Worm (Caenorhabditis elegans) whole organism, L2 larva: ENCODE data around the gene ZK697.14.

Source experiments
- C34F6.9 ChIP-seq: fragments of 150-350 bp; optimal IDR thresholded peaks from 2 replicates; lab custom pipeline; 2014; ENCODE audit warnings: missing biosample characterization, missing genetic modification characterization
- F13H6.1 ChIP-seq: sonication (generic microtip); optimal IDR thresholded peaks from 2 replicates; lab custom pipeline; 2016; ENCODE audit warnings: missing genetic modification characterization, missing compliant biosample characterization
- R02D3.7 ChIP-seq: fragments of 150-350 bp; optimal IDR thresholded peaks from 2 replicates; lab custom pipeline; 2014; ENCODE audit warnings: missing biosample characterization, missing genetic modification characterization
- ZK546.5 ChIP-seq: sonication (generic microtip); optimal IDR thresholded peaks from 2 replicates; lab custom pipeline; 2017; ENCODE audit warnings: missing biosample characterization, missing genetic modification characterization
- alr-1 ChIP-seq: fragments of 150-350 bp; optimal IDR thresholded peaks from 2 replicates; lab custom pipeline; 2014; ENCODE audit warnings: missing biosample characterization, missing genetic modification characterization
- aly-2 ChIP-seq: fragments of 150-350 bp; optimal IDR thresholded peaks from 2 replicates; lab custom pipeline; 2014; ENCODE audit warnings: missing biosample characterization, missing genetic modification characterization
- ama-1 ChIP-seq: fragments of 150-350 bp; optimal IDR thresholded peaks from 2 replicates; lab custom pipeline; 2018; ENCODE audit warnings: inconsistent platforms
- blmp-1 ChIP-seq: sonication (generic microtip); optimal IDR thresholded peaks from 2 replicates; lab custom pipeline; 2017; ENCODE audit warnings: missing genetic modification characterization, mild to moderate bottlenecking, missing compliant biosample characterization, antibody characterized with exemption, moderate library complexity; ENCODE audit not compliant: insufficient read depth
- ceh-16 ChIP-seq: fragments of 150-350 bp; optimal IDR thresholded peaks from 2 replicates; lab custom pipeline; 2014; ENCODE audit warnings: missing biosample characterization, missing genetic modification characterization
- egl-27 ChIP-seq: sonication (generic microtip); optimal IDR thresholded peaks from 3 replicates; lab custom pipeline; 2017; ENCODE audit warnings: missing biosample characterization, missing genetic modification reagents, missing genetic modification characterization
- elt-1 ChIP-seq: fragments of 150-350 bp; optimal IDR thresholded peaks from 2 replicates; lab custom pipeline; 2014; ENCODE audit warnings: missing biosample characterization, missing genetic modification characterization
- elt-3 ChIP-seq: sonication (generic microtip); optimal IDR thresholded peaks from 2 replicates; lab custom pipeline; 2017; ENCODE audit warnings: missing biosample characterization, missing genetic modification characterization
- fos-1 ChIP-seq: fragments of 150-350 bp; optimal IDR thresholded peaks from 2 replicates; lab custom pipeline; 2014; ENCODE audit warnings: missing biosample characterization, missing genetic modification characterization
- gmeb-1 ChIP-seq: fragments of 150-350 bp; optimal IDR thresholded peaks from 2 replicates; lab custom pipeline; 2014; ENCODE audit warnings: missing biosample characterization, missing genetic modification characterization
- lin-11 ChIP-seq: fragments of 150-350 bp; sonication (generic microtip); optimal IDR thresholded peaks from 2 replicates; lab custom pipeline; 2014; ENCODE audit warnings: missing biosample characterization, missing genetic modification characterization, inconsistent platforms, mixed read lengths
- lin-13 ChIP-seq: fragments of 150-350 bp; optimal IDR thresholded peaks from 2 replicates; lab custom pipeline; 2014; ENCODE audit warnings: missing biosample characterization, missing genetic modification reagents, missing genetic modification characterization
- lin-39 ChIP-seq: fragments of 150-350 bp; optimal IDR thresholded peaks from 2 replicates; lab custom pipeline; 2014; ENCODE audit warnings: missing biosample characterization, missing genetic modification reagents, missing genetic modification characterization
- mab-5 ChIP-seq: fragments of 150-350 bp; optimal IDR thresholded peaks from 2 replicates; lab custom pipeline; 2014; ENCODE audit warnings: missing biosample characterization, missing genetic modification characterization
- nhr-10 ChIP-seq: sonication (generic microtip); optimal IDR thresholded peaks from 2 replicates; lab custom pipeline; 2017; ENCODE audit warnings: missing biosample characterization, missing genetic modification characterization
- nhr-11 ChIP-seq: fragments of 150-350 bp; optimal IDR thresholded peaks from 2 replicates; lab custom pipeline; 2014; ENCODE audit warnings: missing biosample characterization, missing genetic modification characterization
- nhr-12 ChIP-seq: fragments of 150-350 bp; optimal IDR thresholded peaks from 2 replicates; lab custom pipeline; 2014; ENCODE audit warnings: missing biosample characterization, missing genetic modification characterization
- nhr-21 ChIP-seq: fragments of 150-350 bp; optimal IDR thresholded peaks from 2 replicates; lab custom pipeline; 2014; ENCODE audit warnings: missing biosample characterization, missing genetic modification characterization
- nhr-23 ChIP-seq: fragments of 150-350 bp; optimal IDR thresholded peaks from 2 replicates; lab custom pipeline; 2014; ENCODE audit warnings: missing biosample characterization, missing genetic modification reagents, missing genetic modification characterization
- nhr-6 ChIP-seq: fragments of 150-350 bp; optimal IDR thresholded peaks from 2 replicates; lab custom pipeline; 2014; ENCODE audit warnings: missing biosample characterization, missing genetic modification characterization
- peb-1 ChIP-seq: fragments of 150-350 bp; optimal IDR thresholded peaks from 2 replicates; lab custom pipeline; 2014; ENCODE audit warnings: missing biosample characterization, missing genetic modification characterization
- sem-4 ChIP-seq: fragments of 150-350 bp; optimal IDR thresholded peaks from 2 replicates; lab custom pipeline; 2014; ENCODE audit warnings: missing biosample characterization, missing genetic modification reagents, missing genetic modification characterization
- skn-1 ChIP-seq: sonication (generic microtip); optimal IDR thresholded peaks from 2 replicates; lab custom pipeline; 2017; ENCODE audit warnings: missing biosample characterization, missing genetic modification characterization
- sma-3 ChIP-seq: sonication (generic microtip); optimal IDR thresholded peaks from 2 replicates; lab custom pipeline; 2016; ENCODE audit warnings: missing genetic modification reagents, missing genetic modification characterization, missing compliant biosample characterization
- sma-9 ChIP-seq, 2 experiments: fragments of 150-350 bp in 1 of 2; sonication (generic microtip) in 1 of 2; optimal IDR thresholded peaks; 2 replicates each; lab custom pipeline; 2014 to 2016; ENCODE audit warnings: missing genetic modification characterization in 2 of 2, mild to moderate bottlenecking in 1 of 2, missing biosample characterization in 1 of 2, missing compliant biosample characterization in 1 of 2, missing genetic modification reagents in 1 of 2, moderate library complexity in 1 of 2
- snpc-4 ChIP-seq: fragments of 150-350 bp; optimal IDR thresholded peaks from 2 replicates; lab custom pipeline; 2014; ENCODE audit warnings: missing biosample characterization, missing genetic modification characterization
- unc-55 ChIP-seq: fragments of 150-350 bp; sonication (generic microtip); optimal IDR thresholded peaks from 3 replicates; lab custom pipeline; 2014; ENCODE audit warnings: missing biosample characterization, missing genetic modification reagents, missing genetic modification characterization
- zag-1 ChIP-seq: fragments of 150-350 bp; optimal IDR thresholded peaks from 2 replicates; lab custom pipeline; 2014; ENCODE audit warnings: missing biosample characterization, missing genetic modification characterization
- ztf-1 ChIP-seq: fragments of 200-800 bp; sonication (Bioruptor generic); conservative IDR thresholded peaks from 2 replicates; pipeline ENCODE4 v1.3.6; 2022; ENCODE audit warnings: missing genetic modification characterization, missing compliant biosample characterization
- ztf-11 ChIP-seq: sonication (generic microtip); optimal IDR thresholded peaks from 2 replicates; lab custom pipeline; 2017; ENCODE audit warnings: missing biosample characterization, missing genetic modification characterization

ZK697.14 gene

DNA sequence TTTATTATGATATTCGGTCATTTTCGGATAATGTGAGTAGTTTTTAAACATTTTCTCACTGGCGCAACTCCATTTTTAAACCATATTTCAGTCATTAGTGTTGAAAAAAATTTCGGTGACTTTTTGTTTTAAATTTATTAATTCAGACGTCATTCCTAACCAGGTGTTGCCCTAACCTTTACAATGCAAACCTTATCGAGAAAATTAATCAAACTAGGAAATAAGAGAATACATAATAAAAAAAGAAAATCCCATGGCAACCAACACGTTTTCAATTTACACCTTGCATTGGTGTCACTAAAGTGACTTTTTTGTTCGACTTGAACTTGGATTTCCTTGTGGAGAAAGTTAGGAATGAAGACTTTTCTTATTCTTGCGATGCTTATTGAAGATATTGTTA is 32.7 kb upstream of the ZK697.14 start, which contains the start of gene F36H9.2:
TSS of gene F36H9.2 (plus strand) at position 301 of the 400 bp plus-strand sequence.
- TF ChIP-seq ceh-16 (tag; lab: Kevin White, UChicago) (no peak), R02D3.7 (tag; lab: Kevin White, UChicago) (no peak), lin-13 (GFP tag; lab: Kevin White, UChicago) (no peak), blmp-1 (no peak), ama-1 (lab: Kevin White, UChicago) (no peak), elt-1 (tag; lab: Kevin White, UChicago) (no peak), nhr-21 (tag; lab: Kevin White, UChicago) (no peak), C34F6.9 (tag; lab: Kevin White, UChicago) (no peak), lin-11 (tag; lab: Kevin White, UChicago) (no peak), sma-9 (GFP tag; optimal IDR thresholded peaks at IDR 0.05; lab: Kevin White, UChicago) (no peak), sma-9 (tag; optimal IDR thresholded peaks at IDR 0.05; lab: Kevin White, UChicago) (no peak), skn-1 (no peak), ztf-11 (no peak), nhr-12 (tag; lab: Kevin White, UChicago) (no peak), gmeb-1 (tag; lab: Kevin White, UChicago) (no peak), sma-3 (GFP tag; lab: Kevin White, UChicago) (no peak), elt-3 (tag; lab: Kevin White, UChicago) (no peak), nhr-10 (no peak), unc-55 (GFP tag; lab: Kevin White, UChicago) (no peak)

DNA sequence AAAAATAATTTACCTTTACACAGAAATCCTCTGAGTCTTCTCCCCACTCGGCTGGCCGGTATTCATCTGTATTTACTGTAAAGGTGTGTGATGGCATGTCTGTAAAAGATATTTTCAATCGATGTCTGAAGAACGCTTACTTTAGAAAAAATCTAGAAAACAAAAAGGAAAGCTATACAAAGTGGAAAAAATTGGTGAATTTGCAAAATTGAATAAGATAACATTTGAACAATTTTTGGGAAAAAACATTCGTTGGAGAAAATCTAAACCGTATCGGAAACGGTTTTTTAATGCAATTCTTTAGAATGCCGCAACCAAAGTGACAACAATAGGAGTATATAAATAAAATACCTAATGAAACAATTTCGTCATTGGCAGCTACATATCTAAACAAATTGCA is 26.4 kb upstream of the ZK697.14 start, which contains the start of gene F36H9.5:
TSS of gene F36H9.5 (minus strand) at position 101 of the 400 bp plus-strand sequence.
- no peak for TF ChIP-seq aly-2 (tag; lab: Kevin White, UChicago)
- no peak for TF ChIP-seq peb-1 (tag; lab: Kevin White, UChicago)
- no peak for TF ChIP-seq skn-1
- TF ChIP-seq sma-9 (GFP tag; optimal IDR thresholded peaks at IDR 0.05; lab: Kevin White, UChicago) = no peak
- TF ChIP-seq sma-9 (tag; optimal IDR thresholded peaks at IDR 0.05; lab: Kevin White, UChicago) = no peak
- no peak for TF ChIP-seq nhr-10
- TF ChIP-seq, all 48 proteins: peak for 0

DNA sequence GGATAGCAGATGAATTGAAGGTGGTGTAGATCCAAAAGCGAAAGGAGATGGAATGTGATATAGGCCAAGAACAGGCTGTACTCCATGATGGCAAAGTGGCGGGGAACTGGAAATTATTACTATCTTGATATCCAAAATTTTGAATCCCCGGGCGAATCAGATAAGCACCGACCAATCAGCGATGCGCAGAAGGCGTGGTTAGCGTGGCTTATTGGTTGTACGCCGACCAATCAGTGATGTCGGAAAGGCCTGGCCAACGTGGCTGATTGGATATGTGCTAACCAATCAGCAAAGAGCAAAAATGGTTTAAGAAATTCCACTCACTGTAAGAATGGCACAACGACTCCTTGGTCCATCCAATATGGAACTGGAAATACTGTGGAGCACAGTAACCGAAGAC is 24.5 kb upstream of the ZK697.14 start:
- TF ChIP-seq ceh-16 (tag; lab: Kevin White, UChicago) = no peak
- no peak for TF ChIP-seq egl-27 (tag; lab: Kevin White, UChicago)

DNA sequence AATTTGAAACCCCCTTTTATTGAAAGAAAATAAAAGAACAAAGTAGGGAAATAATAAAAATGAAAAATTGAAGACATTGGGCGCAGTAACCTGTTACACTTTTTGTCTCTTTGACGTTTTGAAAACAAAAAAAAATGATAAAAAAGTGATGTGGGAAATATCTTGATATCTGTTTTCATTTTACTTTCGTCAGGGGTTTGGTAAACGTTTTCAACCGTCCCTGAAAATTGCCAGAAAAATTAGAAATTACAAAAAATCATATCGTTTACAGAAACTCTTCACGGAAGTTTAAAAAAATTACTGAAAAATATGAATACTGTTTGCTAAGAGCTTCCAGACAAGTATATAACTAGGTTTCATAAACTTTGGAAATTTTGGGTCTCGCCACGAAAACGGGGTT is 23.6 kb upstream of the ZK697.14 start, which contains the start of gene F36H9.4:
TSS of gene F36H9.4 (minus strand) at position 101 of the 400 bp plus-strand sequence.
- TF ChIP-seq zag-1 (tag; lab: Kevin White, UChicago) = no peak
- no peak for TF ChIP-seq gmeb-1 (tag; lab: Kevin White, UChicago)
- no peak for TF ChIP-seq sma-3 (GFP tag; lab: Kevin White, UChicago)
- no peak for TF ChIP-seq fos-1 (tag; lab: Kevin White, UChicago)
- TF ChIP-seq nhr-11 = no peak
- no peak for TF ChIP-seq ztf-1 (GFP tag; lab: Robert Waterston, UW)
- no peak for TF ChIP-seq peb-1 (tag; lab: Kevin White, UChicago)
- no peak for TF ChIP-seq ztf-11
- TF ChIP-seq alr-1 (tag; lab: Kevin White, UChicago) = no peak
- no peak for TF ChIP-seq nhr-10
- no peak for TF ChIP-seq F13H6.1 (tag; lab: Kevin White, UChicago)
- no peak for TF ChIP-seq mab-5 (tag; lab: Kevin White, UChicago)
- no peak for TF ChIP-seq nhr-23
- TF ChIP-seq sem-4 (tag; lab: Kevin White, UChicago) = no peak
- TF ChIP-seq blmp-1 = no peak

DNA sequence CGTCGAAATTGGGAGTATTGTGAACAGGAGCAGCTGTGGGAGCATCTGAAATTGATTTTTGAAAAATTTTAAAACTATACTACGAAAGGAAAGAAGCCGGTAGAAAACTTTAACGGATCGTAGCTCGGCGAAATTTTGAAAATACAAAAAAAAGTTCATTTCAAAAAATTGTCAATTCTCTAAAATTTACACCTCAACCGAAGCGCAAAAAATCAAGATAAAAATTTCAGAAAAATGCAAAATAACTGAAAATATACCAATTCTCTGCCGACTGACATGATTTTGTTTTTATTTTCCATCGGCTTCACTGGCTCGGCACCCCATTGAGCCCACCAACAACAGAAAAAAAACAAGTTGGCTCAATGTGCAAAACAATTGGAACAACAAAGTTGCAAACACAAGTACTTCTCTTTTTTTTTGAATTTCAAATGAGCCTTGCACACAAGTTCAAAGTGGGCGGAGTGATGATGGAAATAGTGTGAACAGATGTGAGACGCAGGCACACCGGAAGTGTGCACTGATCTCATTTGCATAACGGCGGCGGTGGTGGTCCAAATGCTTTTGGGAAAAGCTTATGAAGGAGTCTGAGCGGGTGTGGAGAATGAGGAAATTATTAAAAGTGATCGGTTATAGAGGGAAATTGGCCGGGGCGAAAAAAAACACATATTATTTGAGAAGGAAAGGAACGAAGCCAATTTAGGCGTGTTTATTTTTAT is 19.5 kb upstream of the ZK697.14 start, which contains the start of gene F36H9.7:
TSS of gene F36H9.7 (minus strand) at position 51 of the 716 bp plus-strand sequence.
- TF ChIP-seq egl-27 (tag; lab: Kevin White, UChicago) (no peak), nhr-21 (tag; lab: Kevin White, UChicago) (no peak), lin-11 (tag; lab: Kevin White, UChicago) (no peak), aly-2 (tag; lab: Kevin White, UChicago) (no peak), zag-1 (tag; lab: Kevin White, UChicago) (no peak), lin-13 (GFP tag; lab: Kevin White, UChicago) (no peak), nhr-6 (no peak), ama-1 (lab: Kevin White, UChicago) (no peak), elt-3 (tag; lab: Kevin White, UChicago) (no peak), ztf-11 (no peak), ZK546.5 (tag; lab: Kevin White, UChicago) (no peak), lin-39 (tag; lab: Kevin White, UChicago) (no peak), snpc-4 (tag; lab: Kevin White, UChicago) (no peak), ztf-1 (GFP tag; lab: Robert Waterston, UW) (no peak)
